Fruit fly (Drosophila melanogaster): ENCODE data around the gene CG13288.

CG13288 gene

DNA sequence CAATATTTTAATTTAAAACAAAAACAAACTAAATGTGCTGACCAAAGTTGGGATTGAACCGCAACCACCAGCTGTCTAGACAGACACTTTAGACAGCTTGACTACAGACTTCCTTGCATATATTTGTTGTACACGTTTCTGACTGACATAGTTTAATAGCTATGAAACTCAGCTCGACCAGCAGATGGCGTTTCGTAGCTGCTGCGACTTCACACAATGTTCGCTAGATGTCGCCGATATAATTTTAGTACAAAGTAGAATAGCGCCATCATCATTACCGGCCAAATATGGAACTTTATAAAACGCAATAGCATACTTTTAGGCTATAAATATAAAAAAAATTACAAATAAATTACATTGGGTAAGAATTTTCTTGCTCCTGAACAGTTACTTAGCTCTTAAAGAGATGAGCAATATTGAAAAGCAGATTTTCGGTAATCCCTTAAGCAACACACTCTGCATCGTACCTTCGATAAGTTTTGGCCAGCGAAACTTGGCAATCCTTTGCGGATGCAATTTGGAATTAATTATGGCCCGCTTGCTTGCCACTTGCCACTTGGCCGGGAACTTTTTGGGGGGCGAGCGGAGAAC is 37.5 kb upstream of the CG13288 start:
- TF ChIP-seq Hnf4 (GFP tag; optimal IDR thresholded peaks at IDR 0.05) (no peak), Myc (optimal IDR thresholded peaks at IDR 0.05) (peak; percentile 81), Abd-B (GFP tag; optimal IDR thresholded peaks at IDR 0.05) (no peak), fru (GFP tag; optimal IDR thresholded peaks at IDR 0.05) (peak; percentile 47), dsf (GFP tag; optimal IDR thresholded peaks at IDR 0.05; ENCODE audit: borderline replicate concordance) (no peak), ey (GFP tag; optimal IDR thresholded peaks at IDR 0.05) (peak; percentile 29), Hr83 (GFP tag; optimal IDR thresholded peaks at IDR 0.05; ENCODE audit: poor library complexity, severe bottlenecking) (peak; percentile 43), jim (GFP tag; optimal IDR thresholded peaks at IDR 0.05) (no peak), CG32264 (GFP tag; optimal IDR thresholded peaks at IDR 0.05) (no peak), rgr (GFP tag; optimal IDR thresholded peaks at IDR 0.05) (peak; percentile 41), Jra (GFP tag; optimal IDR thresholded peaks at IDR 0.05) (no peak), Sp1 (GFP tag; optimal IDR thresholded peaks at IDR 0.05) (no peak), lola (GFP tag; optimal IDR thresholded peaks at IDR 0.05) (no peak), Hr78 (GFP tag; optimal IDR thresholded peaks at IDR 0.05) (no peak), pan (optimal IDR thresholded peaks at IDR 0.05) (no peak), dmrt93B (GFP tag; optimal IDR thresholded peaks at IDR 0.05) (peak; percentile 53), N (GFP tag; optimal IDR thresholded peaks at IDR 0.05) (no peak), sv (GFP tag; optimal IDR thresholded peaks at IDR 0.05) (no peak), OdsH (GFP tag; optimal IDR thresholded peaks at IDR 0.05) (peak; percentile 56), tai (GFP tag; optimal IDR thresholded peaks at IDR 0.05) (no peak), br (GFP tag; optimal IDR thresholded peaks at IDR 0.05) (no peak), brk (GFP tag; optimal IDR thresholded peaks at IDR 0.05) (no peak), GATAd (GFP tag; optimal IDR thresholded peaks at IDR 0.05) (no peak), Dfd (GFP tag; optimal IDR thresholded peaks at IDR 0.05) (no peak), Mio (GFP tag; optimal IDR thresholded peaks at IDR 0.05) (no peak), woc (GFP tag; optimal IDR thresholded peaks at IDR 0.05) (no peak), sage (GFP tag; optimal IDR thresholded peaks at IDR 0.05) (no peak), usp (GFP tag; optimal IDR thresholded peaks at IDR 0.05) (no peak), CrebA (GFP tag; optimal IDR thresholded peaks at IDR 0.05; ENCODE audit: borderline replicate concordance) (no peak), Vsx2 (GFP tag; optimal IDR thresholded peaks at IDR 0.05; ENCODE audit: partially characterized antibody) (peak; percentile 29), Dif (GFP tag; optimal IDR thresholded peaks at IDR 0.05; ENCODE audit: partially characterized antibody) (peak; percentile 45), Rel (GFP tag; optimal IDR thresholded peaks at IDR 0.05) (no peak), Rel (tag; optimal IDR thresholded peaks at IDR 0.05) (no peak), CG9705 (GFP tag; optimal IDR thresholded peaks at IDR 0.05) (peak; percentile 58), h (GFP tag; optimal IDR thresholded peaks at IDR 0.05) (no peak), foxo (GFP tag; optimal IDR thresholded peaks at IDR 0.05) (peak in 1 of 2 experiments; percentile 60), psq (GFP tag; optimal IDR thresholded peaks at IDR 0.05) (peak; percentile 42), dl (GFP tag; optimal IDR thresholded peaks at IDR 0.05; ENCODE audit: insufficient read depth in 1 of 2, partially characterized antibody in 2 of 2) (peak in 1 of 2 experiments; percentile 10), HLH106 (tag; optimal IDR thresholded peaks at IDR 0.05) (no peak)

dm6 chr3L:5871201-5871600 is 36.0 kb upstream of the CG13288 start, which contains the start of gene CG5568:
Gene CG5568 (plus strand): TSS chr3L:5871501.
- TF ChIP-seq Myc (optimal IDR thresholded peaks at IDR 0.05) (no peak), dsf (GFP tag; optimal IDR thresholded peaks at IDR 0.05; ENCODE audit: borderline replicate concordance) (no peak), dl (GFP tag; optimal IDR thresholded peaks at IDR 0.05; ENCODE audit: insufficient read depth in 1 of 2, partially characterized antibody in 2 of 2) (no peak), Hr83 (GFP tag; optimal IDR thresholded peaks at IDR 0.05; ENCODE audit: poor library complexity, severe bottlenecking) (no peak), CG9705 (GFP tag; optimal IDR thresholded peaks at IDR 0.05) (no peak), Dfd (GFP tag; optimal IDR thresholded peaks at IDR 0.05) (no peak), CG32264 (GFP tag; optimal IDR thresholded peaks at IDR 0.05) (no peak), lola (GFP tag; optimal IDR thresholded peaks at IDR 0.05) (no peak), dmrt93B (GFP tag; optimal IDR thresholded peaks at IDR 0.05) (no peak), Mio (GFP tag; optimal IDR thresholded peaks at IDR 0.05) (no peak), foxo (GFP tag; optimal IDR thresholded peaks at IDR 0.05) (no peak), sv (GFP tag; optimal IDR thresholded peaks at IDR 0.05) (no peak), h (GFP tag; optimal IDR thresholded peaks at IDR 0.05) (no peak), GATAd (GFP tag; optimal IDR thresholded peaks at IDR 0.05) (no peak), Vsx2 (GFP tag; optimal IDR thresholded peaks at IDR 0.05; ENCODE audit: partially characterized antibody) (no peak), brk (GFP tag; optimal IDR thresholded peaks at IDR 0.05) (no peak)
